Worm (Caenorhabditis elegans) whole organism, mixed stage, embryonic: ENCODE results near the gene F47F2.1.

Experiments
- ces-1 ChIP-seq: fragments of 150-350 bp; optimal IDR thresholded peaks from 2 replicates; lab custom pipeline; 2014; ENCODE audit warnings: missing biosample characterization, missing genetic modification reagents, missing genetic modification characterization
- elt-3 ChIP-seq: fragments of 150-350 bp; optimal IDR thresholded peaks from 2 replicates; lab custom pipeline; 2014; ENCODE audit warnings: missing biosample characterization, missing genetic modification characterization
- mab-5 ChIP-seq: fragments of 150-350 bp; optimal IDR thresholded peaks from 2 replicates; lab custom pipeline; 2014; ENCODE audit warnings: missing biosample characterization, missing genetic modification characterization
- nhr-237 ChIP-seq: fragments of 150-350 bp; optimal IDR thresholded peaks from 2 replicates; lab custom pipeline; 2014; ENCODE audit warnings: missing biosample characterization, missing genetic modification characterization
- nhr-76 ChIP-seq: sonication (generic microtip); optimal IDR thresholded peaks from 2 replicates; lab custom pipeline; 2017; ENCODE audit warnings: missing biosample characterization, missing genetic modification characterization
- pha-4 ChIP-seq: fragments of 150-350 bp; optimal IDR thresholded peaks from 2 replicates; lab custom pipeline; 2018; ENCODE audit warnings: missing biosample characterization, missing genetic modification reagents, missing genetic modification characterization
- sptf-1 ChIP-seq: sonication (generic microtip); optimal IDR thresholded peaks from 2 replicates; lab custom pipeline; 2017; ENCODE audit warnings: mild to moderate bottlenecking, missing genetic modification characterization, moderate library complexity, missing compliant biosample characterization
- unc-62 ChIP-seq: fragments of 150-350 bp; optimal IDR thresholded peaks from 2 replicates; lab custom pipeline; 2014; ENCODE audit warnings: missing biosample characterization, missing genetic modification reagents, missing genetic modification characterization
- ztf-11 ChIP-seq: fragments of 150-350 bp; optimal IDR thresholded peaks from 2 replicates; lab custom pipeline; 2014; ENCODE audit warnings: missing biosample characterization, missing genetic modification characterization

DNA sequence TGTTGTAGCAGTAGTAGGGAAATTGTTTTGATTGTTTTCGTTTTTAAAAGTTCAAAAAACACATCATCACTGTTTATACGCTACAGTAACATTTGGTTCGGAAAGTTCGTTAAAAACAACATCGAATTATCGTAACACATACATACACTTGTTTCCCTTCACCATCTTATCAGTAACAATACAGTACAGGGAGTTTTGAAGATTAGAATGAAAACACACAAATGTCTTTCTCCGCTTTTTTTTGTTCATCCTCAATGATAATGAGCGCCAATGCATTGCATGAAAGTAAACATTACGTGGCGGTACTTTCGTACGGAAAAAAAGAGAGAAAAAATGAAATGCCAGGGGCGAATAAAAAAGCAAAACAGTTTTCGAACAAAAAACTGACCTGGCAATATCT is 48.7 kb upstream of the F47F2.1 start:
- TF ChIP-seq elt-3 (no peak), nhr-76 (tag; lab: Kevin White, UChicago) (no peak), pha-4 (tag; lab: Kevin White, UChicago) (no peak), mab-5 (tag; lab: Kevin White, UChicago) (no peak), unc-62 (GFP tag; lab: Kevin White, UChicago) (no peak), ces-1 (no peak), nhr-237 (tag; lab: Kevin White, UChicago) (no peak), ztf-11 (tag; lab: Kevin White, UChicago) (no peak), sptf-1 (tag; lab: Kevin White, UChicago) (no peak)
